Worm (Caenorhabditis elegans): ENCODE data around the gene nhr-109.
A peak's percentile ranks its signal among the peaks of the same experiment; 100 is the strongest.

The nhr-109 gene

DNA sequence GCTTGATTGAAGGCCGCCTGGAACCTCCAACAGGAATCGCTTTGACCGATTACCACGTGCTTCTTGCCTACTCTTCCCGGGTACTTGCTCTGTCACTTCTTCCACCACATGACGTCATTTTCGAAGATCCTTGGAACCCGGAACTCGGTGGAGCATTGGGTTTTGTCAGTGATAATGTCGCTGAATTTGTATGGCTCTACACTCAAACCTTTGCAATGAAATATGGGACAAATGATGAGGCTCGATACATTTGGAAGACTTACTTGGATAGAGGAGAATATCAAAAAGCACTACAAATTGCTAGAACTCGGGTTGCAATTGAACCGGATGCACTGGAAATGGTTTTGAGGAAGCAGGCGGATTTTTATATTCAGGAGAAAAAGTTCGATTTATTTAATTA, 29.7 kb downstream of the nhr-109 start:
- no peak for TF ChIP-seq die-1 (tag; optimal IDR thresholded peaks at IDR 0.05)
- no peak for TF ChIP-seq ekl-4 (GFP tag; IDR thresholded peaks at IDR 0.05)
- no peak for TF ChIP-seq nfyb-1 (GFP tag; IDR thresholded peaks at IDR 0.05)
- no peak for TF ChIP-seq somi-1 (GFP tag; optimal IDR thresholded peaks at IDR 0.05)
- TF ChIP-seq T07F8.4 (tag; optimal IDR thresholded peaks at IDR 0.05), result no peak
- TF ChIP-seq Y95B8A.8 (GFP tag; IDR thresholded peaks at IDR 0.05), result no peak
- TF ChIP-seq rpc-1 (optimal IDR thresholded peaks at IDR 0.05), result no peak
- TF ChIP-seq rpc-1 (tag; optimal IDR thresholded peaks at IDR 0.05), result no peak
- TF ChIP-seq D2030.7 (GFP tag; IDR thresholded peaks at IDR 0.05), result no peak
- no peak for TF ChIP-seq dpff-1 (tag; optimal IDR thresholded peaks at IDR 0.05)
- TF ChIP-seq hsf-1 (GFP tag; IDR thresholded peaks at IDR 0.05), result no peak
- TF ChIP-seq ama-1 (optimal IDR thresholded peaks at IDR 0.05), result no peak
- no peak for TF ChIP-seq ama-1 (GFP tag; optimal IDR thresholded peaks at IDR 0.05)
- no peak for TF ChIP-seq tbx-9 (tag; optimal IDR thresholded peaks at IDR 0.05; ENCODE audit: borderline replicate concordance)
- TF ChIP-seq nhr-90 (tag; optimal IDR thresholded peaks at IDR 0.05), result no peak

DNA sequence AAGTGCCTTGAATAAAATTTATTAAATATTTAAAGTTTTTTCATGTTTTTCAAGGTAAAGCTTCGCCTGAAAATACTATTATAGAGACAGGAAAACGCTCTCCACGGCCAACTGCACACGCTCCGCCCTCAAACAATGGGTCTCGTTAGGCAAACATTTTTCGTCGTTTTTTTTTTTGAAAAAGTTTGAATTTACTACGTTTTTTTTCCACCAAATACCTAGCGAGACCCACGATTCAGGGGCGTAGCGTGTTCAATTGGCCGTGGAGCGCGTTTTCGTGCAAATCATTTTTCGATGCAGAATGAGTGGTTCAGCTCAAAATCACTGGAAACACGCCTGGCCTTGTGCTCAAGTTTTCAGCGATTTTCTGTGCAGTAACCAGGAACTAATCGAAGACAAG, 34.7 kb downstream of the nhr-109 start, which contains the start of gene W06B4.2:
Gene W06B4.2 (plus strand): TSS at position 301 of the 400 bp plus-strand sequence.
- TF ChIP-seq zim-3 (tag; optimal IDR thresholded peaks at IDR 0.05) (no peak), hrde-1 (tag; optimal IDR thresholded peaks at IDR 0.05; ENCODE audit: borderline replicate concordance) (no peak), ceh-40 (GFP tag; IDR thresholded peaks at IDR 0.05) (no peak), cebp-2 (GFP tag; IDR thresholded peaks at IDR 0.05) (no peak), Y95B8A.8 (GFP tag; IDR thresholded peaks at IDR 0.05) (no peak), tbp1 (GFP tag; optimal IDR thresholded peaks at IDR 0.05) (no peak), let-607 (tag; optimal IDR thresholded peaks at IDR 0.05) (no peak), egl-18 (GFP tag; IDR thresholded peaks at IDR 0.05) (no peak), efl-1 (GFP tag; optimal IDR thresholded peaks at IDR 0.05) (no peak), F23B12.7 (tag; optimal IDR thresholded peaks at IDR 0.05; ENCODE audit: insufficient read depth) (no peak), pbrm-1 (GFP tag; IDR thresholded peaks at IDR 0.05) (no peak), mes-4 (tag; optimal IDR thresholded peaks at IDR 0.05) (no peak), Y79H2A.3 (GFP tag; conservative IDR thresholded peaks at IDR 0.05) (no peak), aptf-2 (GFP tag; conservative IDR thresholded peaks at IDR 0.05) (no peak), zfh-2 (GFP tag; conservative IDR thresholded peaks at IDR 0.05) (no peak), Y56A3A.18 (GFP tag; IDR thresholded peaks at IDR 0.05) (no peak), F57A8.1 (GFP tag; optimal IDR thresholded peaks at IDR 0.05) (no peak)

DNA sequence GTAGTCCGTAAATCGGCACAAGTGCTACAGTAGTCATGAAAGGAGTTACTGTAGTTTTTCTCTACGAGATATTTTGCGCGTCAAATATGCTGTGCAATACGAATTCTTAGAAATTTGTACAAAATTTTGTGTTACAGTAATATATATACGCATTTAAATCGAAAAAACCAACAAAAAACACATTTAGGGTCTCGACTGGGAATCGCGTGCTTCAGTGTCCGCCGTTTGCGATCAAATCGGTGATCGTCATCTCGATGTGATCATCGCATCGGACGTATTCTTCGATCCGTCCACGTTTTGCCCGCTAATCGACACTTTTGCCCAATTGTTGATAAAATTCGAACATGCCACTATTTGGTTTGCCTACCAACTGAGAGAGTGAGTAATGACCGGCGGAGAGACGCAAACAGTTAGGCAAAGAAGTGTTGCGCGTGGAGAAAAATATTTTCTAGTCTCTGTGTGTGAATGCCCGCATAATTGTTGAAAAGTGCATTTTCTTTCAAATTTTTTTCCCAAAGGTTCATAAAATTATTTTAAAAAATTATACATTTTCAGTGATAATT, 35.8 kb downstream of the nhr-109 start:
- TF ChIP-seq efl-1 (GFP tag; optimal IDR thresholded peaks at IDR 0.05) (no peak), dox-1 (GFP tag; IDR thresholded peaks at IDR 0.05) (peak; percentile 22; the same call in 1 of the 2 replicates), nhr-80 (tag; optimal IDR thresholded peaks at IDR 0.05) (peak; percentile 77), hmg-1.2 (GFP tag; IDR thresholded peaks at IDR 0.05) (peak; percentile 38; the same call in 1 of the 2 replicates), nfya-1 (tag; optimal IDR thresholded peaks at IDR 0.05; ENCODE audit: borderline replicate concordance, insufficient read depth) (no peak), cebp-1 (GFP tag; IDR thresholded peaks at IDR 0.05) (no peak), cebp-1 (tag; optimal IDR thresholded peaks at IDR 0.05) (peak; percentile 19), attf-5 (GFP tag; optimal IDR thresholded peaks at IDR 0.05) (peak; percentile 4), nfyb-1 (GFP tag; IDR thresholded peaks at IDR 0.05) (no peak)
